Fruit fly (Drosophila melanogaster): Measurements from ENCODE around the gene Ugt36A1.

The Ugt36A1 gene

DNA sequence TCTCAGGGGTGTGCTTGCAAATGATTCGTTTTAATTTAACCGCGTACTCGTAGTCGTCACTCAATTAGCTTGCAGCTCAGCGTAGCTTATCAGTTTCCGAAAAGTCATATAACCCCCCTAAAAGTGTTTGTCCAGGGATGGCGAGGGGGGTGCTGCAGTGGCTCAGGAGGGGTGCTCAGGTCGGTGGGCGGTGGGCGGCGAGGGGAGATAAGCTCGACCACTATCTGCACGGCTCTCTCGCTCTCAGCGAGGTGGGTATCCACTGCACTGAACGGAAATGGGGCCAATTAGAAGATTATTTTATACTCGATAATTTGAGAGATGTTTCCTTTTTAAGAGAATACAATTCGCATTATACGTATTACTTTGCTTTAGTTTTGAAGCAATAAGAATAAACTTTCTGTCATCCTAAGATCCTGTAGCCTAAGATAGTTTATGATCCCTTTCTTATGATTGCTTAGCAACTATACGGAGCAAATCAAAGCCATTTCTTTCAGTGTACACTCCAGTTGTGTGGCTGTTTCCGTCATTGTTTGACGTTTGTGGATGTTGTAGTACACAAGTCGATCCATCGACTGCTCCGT lies 45.6 kb upstream of the Ugt36A1 start (continued):
- TF ChIP-seq lmd (GFP tag; IDR thresholded peaks at IDR 0.05) (peak; percentile 75), CG2129 (GFP tag; IDR thresholded peaks at IDR 0.05; ENCODE audit: partially characterized antibody) (no peak), CG13123 (GFP tag; optimal IDR thresholded peaks at IDR 0.05) (no peak), row (GFP tag; IDR thresholded peaks at IDR 0.05) (peak; percentile 91), ranshi (GFP tag; IDR thresholded peaks at IDR 0.05) (no peak), ems (GFP tag; optimal IDR thresholded peaks at IDR 0.05) (peak; percentile 30), her (GFP tag; optimal IDR thresholded peaks at IDR 0.05) (peak; percentile 28), onecut (GFP tag; IDR thresholded peaks at IDR 0.05) (peak; percentile 52), CG11398 (GFP tag; optimal IDR thresholded peaks at IDR 0.05) (no peak), sc (optimal IDR thresholded peaks at IDR 0.05) (no peak), sc (GFP tag; optimal IDR thresholded peaks at IDR 0.05) (peak; percentile 72), ken (GFP tag; IDR thresholded peaks at IDR 0.05) (peak; percentile 48; the same call in 2 of the 3 replicates), CG18262 (tag; optimal IDR thresholded peaks at IDR 0.05) (peak; percentile 67), sens (GFP tag) (peak; percentile 79), Spps (tag; optimal IDR thresholded peaks at IDR 0.05) (peak; percentile 58), CG15514 (GFP tag; optimal IDR thresholded peaks at IDR 0.05) (no peak), CG10654 (GFP tag; optimal IDR thresholded peaks at IDR 0.05) (peak; percentile 47), CG14441 (GFP tag; IDR thresholded peaks at IDR 0.05) (peak; percentile 56), CG14667 (GFP tag; IDR thresholded peaks at IDR 0.05) (peak; percentile 60), danr (GFP tag; IDR thresholded peaks at IDR 0.05) (peak; percentile 52; the same call in 1 of the 2 replicates), CG3407 (GFP tag; optimal IDR thresholded peaks at IDR 0.05) (peak; percentile 11), CG12219 (GFP tag; optimal IDR thresholded peaks at IDR 0.05) (peak; percentile 74), CG11504 (tag; optimal IDR thresholded peaks at IDR 0.05) (peak; percentile 81), CG7271 (tag; optimal IDR thresholded peaks at IDR 0.05) (no peak), CG1529 (GFP tag; optimal IDR thresholded peaks at IDR 0.05) (peak; percentile 39), mirr (GFP tag; optimal IDR thresholded peaks at IDR 0.05) (no peak), HLHmδ (GFP tag; optimal IDR thresholded peaks at IDR 0.05) (peak; percentile 82), Hr3 (GFP tag; optimal IDR thresholded peaks at IDR 0.05) (peak; percentile 54), pita (GFP tag; optimal IDR thresholded peaks at IDR 0.05) (no peak), az2 (GFP tag; optimal IDR thresholded peaks at IDR 0.05) (peak; percentile 63), psq (GFP tag; optimal IDR thresholded peaks at IDR 0.05) (peak; percentile 28), HHEX (GFP tag; optimal IDR thresholded peaks at IDR 0.05) (peak; percentile 55), HLH4C (GFP tag; IDR thresholded peaks at IDR 0.05; ENCODE audit: partially characterized antibody) (no peak), CG8290 (GFP tag; optimal IDR thresholded peaks at IDR 0.05) (no peak), CG8290 (tag; optimal IDR thresholded peaks at IDR 0.05) (peak in 1 of 2 experiments; percentile 35), Meics (GFP tag; optimal IDR thresholded peaks at IDR 0.05) (peak; percentile 46), croc (GFP tag; conservative IDR thresholded peaks at IDR 0.05) (peak; percentile 60; the same call in 2 of the 3 replicates), MESR4 (GFP tag; optimal IDR thresholded peaks at IDR 0.05) (no peak), Hr78 (GFP tag; optimal IDR thresholded peaks at IDR 0.05) (no peak), kay (GFP tag; optimal IDR thresholded peaks at IDR 0.05) (no peak), CG4328 (GFP tag; optimal IDR thresholded peaks at IDR 0.05) (peak; percentile 24), CG5245 (GFP tag; optimal IDR thresholded peaks at IDR 0.05) (peak; percentile 46), sens-2 (GFP tag; IDR thresholded peaks at IDR 0.05) (no peak), CG8281 (tag; optimal IDR thresholded peaks at IDR 0.05) (no peak), Tbp (GFP tag; optimal IDR thresholded peaks at IDR 0.05) (no peak), CG2678 (tag; optimal IDR thresholded peaks at IDR 0.05) (peak; percentile 79), Side (GFP tag; optimal IDR thresholded peaks at IDR 0.05) (peak; percentile 41), CG17328 (GFP tag; IDR thresholded peaks at IDR 0.05) (0 out of 2 replicates have a peak, but pooled peaks have one; percentile 6), wek (GFP tag; optimal IDR thresholded peaks at IDR 0.05) (no peak), ATbp (GFP tag; optimal IDR thresholded peaks at IDR 0.05) (peak; percentile 8), ssp (GFP tag; IDR thresholded peaks at IDR 0.05) (peak; percentile 61)
